Comparison of ENCODE assay signal across 3 worm cellular contexts in the genomic region with DNA sequence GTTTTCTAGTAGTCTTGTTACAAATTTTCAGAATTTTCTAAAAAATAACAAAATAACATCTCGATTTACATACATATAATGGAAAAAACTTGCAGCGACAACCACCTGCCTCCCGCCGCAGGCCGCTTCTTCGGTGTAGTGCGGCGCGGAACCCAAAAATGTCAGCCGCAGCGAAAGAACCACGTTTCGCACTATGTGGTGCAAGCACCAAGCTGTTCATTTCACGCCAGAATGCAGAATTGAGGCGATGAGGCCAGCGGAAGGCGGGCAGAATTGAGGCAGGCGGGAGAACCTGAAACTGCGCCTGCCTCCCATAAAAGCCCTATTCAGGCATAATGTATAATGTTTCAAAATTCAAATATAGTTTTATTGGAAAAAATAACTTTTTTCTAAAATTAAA.
TF ChIP-seq lines count a peak whose summit lies in the region.

No protein-coding gene starts in this region.

TF ChIP-seq in whole organism, L4 larva, 104 proteins besides CTCF, POLR2A, EP300 and RAD21:
- no peak for TF ChIP-seq madf-9 (GFP tag; conservative IDR thresholded peaks at IDR 0.05; lab: Robert Waterston, UW)
- no peak for TF ChIP-seq T20F7.1 (GFP tag; optimal IDR thresholded peaks at IDR 0.05; lab: Kevin White, UChicago)
- peak; percentile 66 for TF ChIP-seq set-16 (GFP tag; IDR thresholded peaks at IDR 0.05; lab: Robert Waterston, UW)
- no peak for TF ChIP-seq mxl-3 (GFP tag; optimal IDR thresholded peaks at IDR 0.05; lab: Kevin White, UChicago)
- TF ChIP-seq ceh-44 (GFP tag; IDR thresholded peaks at IDR 0.05; lab: Robert Waterston, UW), result no peak
TF ChIP-seq in whole organism, L4 larva: peak in this region for 1.

TF ChIP-seq in whole organism, early embryonic, 17 proteins besides CTCF, POLR2A, EP300 and RAD21:
- no peak for TF ChIP-seq hnd-1 (tag; optimal IDR thresholded peaks at IDR 0.05; lab: Kevin White, UChicago)
- TF ChIP-seq scrt-1 (GFP tag; IDR thresholded peaks at IDR 0.05; lab: Robert Waterston, UW), result no peak
- TF ChIP-seq B0310.2 (tag; optimal IDR thresholded peaks at IDR 0.05; lab: Kevin White, UChicago), result no peak
- TF ChIP-seq tbx-11 (GFP tag; IDR thresholded peaks at IDR 0.05; lab: Robert Waterston, UW), result 0 out of 2 replicates have a peak, but pooled peaks have one; percentile 35
- no peak for TF ChIP-seq ceh-36 (tag; optimal IDR thresholded peaks at IDR 0.05; lab: Kevin White, UChicago)
- no peak for TF ChIP-seq hmbx-1 (tag; optimal IDR thresholded peaks at IDR 0.05; lab: Kevin White, UChicago)
- TF ChIP-seq flt-1 (GFP tag; IDR thresholded peaks at IDR 0.05; lab: Robert Waterston, UW), result no peak
- no peak for TF ChIP-seq aly-1 (tag; optimal IDR thresholded peaks at IDR 0.05; lab: Kevin White, UChicago)

TF ChIP-seq in whole organism, young adult, 124 proteins besides CTCF, POLR2A, EP300 and RAD21:
- TF ChIP-seq ztf-6 (GFP tag; IDR thresholded peaks at IDR 0.05; lab: Robert Waterston, UW) (no peak), zfh-2 (GFP tag; conservative IDR thresholded peaks at IDR 0.05; lab: Robert Waterston, UW) (peak; percentile 75)
